Worm (Caenorhabditis elegans): ENCODE measurements around the gene daf-41.

daf-41 gene

ce11 chrIII:5274715-5275355, at the start of gene daf-41, which contains the start of gene toc-1 (continued):
- no peak for TF ChIP-seq nhr-28 (tag; optimal IDR thresholded peaks at IDR 0.05)
- TF ChIP-seq isw-1 (GFP tag; IDR thresholded peaks at IDR 0.05) = peak; percentile 18; the same call in 1 of the 2 replicates
- TF ChIP-seq F16B12.6 (tag; optimal IDR thresholded peaks at IDR 0.05) = peak; percentile 13
- TF ChIP-seq C34B4.2 (tag; optimal IDR thresholded peaks at IDR 0.05) = no peak
- peak; percentile 20 for TF ChIP-seq fos-1 (tag; optimal IDR thresholded peaks at IDR 0.05)
- TF ChIP-seq fkh-4 (tag; optimal IDR thresholded peaks at IDR 0.05; ENCODE audit: borderline replicate concordance) = no peak
- no peak for TF ChIP-seq elt-2 (tag; optimal IDR thresholded peaks at IDR 0.05)
- TF ChIP-seq nhr-85 (tag) = no peak
- TF ChIP-seq ztf-4 (tag; optimal IDR thresholded peaks at IDR 0.05) = no peak
- TF ChIP-seq ceh-8 (GFP tag; optimal IDR thresholded peaks at IDR 0.05) = peak; percentile 16
- peak; percentile 50 to 68 for TF ChIP-seq efl-1 (optimal IDR thresholded peaks at IDR 0.05)
- peak; percentile 68 to 91 for TF ChIP-seq efl-1 (GFP tag; optimal IDR thresholded peaks at IDR 0.05 in 1 of 2)
- no peak for TF ChIP-seq vab-15 (tag; optimal IDR thresholded peaks at IDR 0.05)
- TF ChIP-seq dpl-1 (GFP tag; optimal IDR thresholded peaks at IDR 0.05) = peak; percentile 54 to 71 (median 58)
- peak; percentile 18 for TF ChIP-seq ceh-90 (tag; optimal IDR thresholded peaks at IDR 0.05)
- peak; percentile 82 for TF ChIP-seq mep-1 (tag; optimal IDR thresholded peaks at IDR 0.05)
- peak; percentile 63 for TF ChIP-seq dsc-1 (tag; optimal IDR thresholded peaks at IDR 0.05)
- no peak for TF ChIP-seq nhr-12 (tag; optimal IDR thresholded peaks at IDR 0.05)
- TF ChIP-seq lin-15B (tag; optimal IDR thresholded peaks at IDR 0.05) = peak; percentile 10
- TF ChIP-seq lin-35 (GFP tag; optimal IDR thresholded peaks at IDR 0.05) = peak; percentile 72 to 77
- TF ChIP-seq nhr-84 (tag; optimal IDR thresholded peaks at IDR 0.05) = no peak
- TF ChIP-seq nhr-20 (tag; optimal IDR thresholded peaks at IDR 0.05) = peak; percentile 31
- no peak for TF ChIP-seq hlh-4 (tag; optimal IDR thresholded peaks at IDR 0.05)
- TF ChIP-seq mab-9 (GFP tag; IDR thresholded peaks at IDR 0.05) = no peak
- no peak for TF ChIP-seq mef-2 (tag; optimal IDR thresholded peaks at IDR 0.05)
- TF ChIP-seq Y116A8C.19 (tag; optimal IDR thresholded peaks at IDR 0.05; ENCODE audit: borderline replicate concordance) = no peak
- TF ChIP-seq nhr-76 (tag; optimal IDR thresholded peaks at IDR 0.05) = no peak
- TF ChIP-seq elt-3 (tag; optimal IDR thresholded peaks at IDR 0.05) = peak in 1 of 6 experiments; percentile 20
- TF ChIP-seq nhr-71 (tag; optimal IDR thresholded peaks at IDR 0.05) = peak; percentile 59
- TF ChIP-seq egl-13 (tag; optimal IDR thresholded peaks at IDR 0.05) = no peak
- TF ChIP-seq aha-1 (tag; optimal IDR thresholded peaks at IDR 0.05) = no peak
- peak; percentile 11 for TF ChIP-seq rnt-1 (tag; optimal IDR thresholded peaks at IDR 0.05)
- no peak for TF ChIP-seq sptf-1 (tag; optimal IDR thresholded peaks at IDR 0.05)

- TF ChIP-seq isw-1 (GFP tag; IDR thresholded peaks at IDR 0.05) (no peak), nhr-12 (tag; optimal IDR thresholded peaks at IDR 0.05) (no peak), dsc-1 (tag; optimal IDR thresholded peaks at IDR 0.05) (no peak), ama-1 (optimal IDR thresholded peaks at IDR 0.05) (peak; percentile 57), elt-2 (tag; optimal IDR thresholded peaks at IDR 0.05) (peak; percentile 29), unc-98 (GFP tag; IDR thresholded peaks at IDR 0.05) (no peak), efl-1 (optimal IDR thresholded peaks at IDR 0.05) (no peak), efl-1 (GFP tag; optimal IDR thresholded peaks at IDR 0.05 in 1 of 2) (peak in 1 of 2 experiments; percentile 57)
These were observed 47.1 kb upstream of the daf-41 start, which contains the start of gene F52C9.3 for ce11 chrIII:5321661-5322060. F52C9.3 (plus strand) TSS chrIII:5321885.

ce11 chrIII:5318610-5319009, 44.0 kb upstream of the daf-41 start:
- TF ChIP-seq skn-1 (tag; optimal IDR thresholded peaks at IDR 0.05) = no peak
- no peak for TF ChIP-seq snu-23 (GFP tag; optimal IDR thresholded peaks at IDR 0.05)
- TF ChIP-seq nhr-19 (GFP tag; conservative IDR thresholded peaks at IDR 0.05) = 0 out of 2 replicates have a peak, but pooled peaks have one; percentile 16
- TF ChIP-seq dsc-1 (tag; optimal IDR thresholded peaks at IDR 0.05) = no peak
- no peak for TF ChIP-seq ceh-88 (GFP tag; IDR thresholded peaks at IDR 0.05)
- TF ChIP-seq nhr-11 (tag; optimal IDR thresholded peaks at IDR 0.05) = no peak
- no peak for TF ChIP-seq ceh-90 (tag; optimal IDR thresholded peaks at IDR 0.05)
- no peak for TF ChIP-seq hlh-17 (GFP tag; optimal IDR thresholded peaks at IDR 0.05; ENCODE audit: borderline replicate concordance)
- TF ChIP-seq efl-3 (GFP tag; optimal IDR thresholded peaks at IDR 0.05) = no peak
- TF ChIP-seq lin-39 (tag; optimal IDR thresholded peaks at IDR 0.05) = no peak
- TF ChIP-seq nhr-84 (tag; optimal IDR thresholded peaks at IDR 0.05) = no peak
- no peak for TF ChIP-seq zag-1 (tag; optimal IDR thresholded peaks at IDR 0.05)
- no peak for TF ChIP-seq unc-30 (tag; optimal IDR thresholded peaks at IDR 0.05)
- peak; percentile 27 for TF ChIP-seq elt-2 (tag; optimal IDR thresholded peaks at IDR 0.05)
- TF ChIP-seq sox-4 (tag; optimal IDR thresholded peaks at IDR 0.05) = no peak
- TF ChIP-seq lin-35 (GFP tag; optimal IDR thresholded peaks at IDR 0.05) = peak in 1 of 2 experiments; percentile 35
- TF ChIP-seq nhr-71 (tag; optimal IDR thresholded peaks at IDR 0.05) = no peak
- no peak for TF ChIP-seq jun-1 (tag; optimal IDR thresholded peaks at IDR 0.05)
- no peak for TF ChIP-seq efl-1 (optimal IDR thresholded peaks at IDR 0.05)
- TF ChIP-seq efl-1 (GFP tag; optimal IDR thresholded peaks at IDR 0.05 in 1 of 2) = peak in 1 of 2 experiments; percentile 94
- no peak for TF ChIP-seq alr-1 (tag; optimal IDR thresholded peaks at IDR 0.05; ENCODE audit: borderline replicate concordance)
- no peak for TF ChIP-seq aly-2 (tag; optimal IDR thresholded peaks at IDR 0.05)
- no peak for TF ChIP-seq aha-1 (tag; optimal IDR thresholded peaks at IDR 0.05)
